Fruit fly (Drosophila melanogaster) whole organism, embryonic: ENCODE measurements around the gene CG14868.

Experiments used
- Ada2b ChIP-seq: fragments of 200-800 bp; sonication (Bioruptor generic); IDR thresholded peaks from 2 replicates; pipeline ENCODE4 v1.3.6; 2022; ENCODE audit warnings: missing biosample characterization, missing genetic modification characterization
- BtbVII ChIP-seq: fragments of 200-800 bp; sonication (Bioruptor generic); optimal IDR thresholded peaks from 3 replicates; lab custom pipeline; 2017; ENCODE audit warnings: missing biosample characterization, mild to moderate bottlenecking, missing genetic modification characterization
- CG10147 ChIP-seq: fragments of 200-800 bp; sonication (Bioruptor generic); optimal IDR thresholded peaks from 2 replicates; lab custom pipeline; 2019; ENCODE audit warnings: missing biosample characterization, mild to moderate bottlenecking, missing genetic modification characterization, moderate library complexity
- CG10543 ChIP-seq: fragments of 200-800 bp; sonication (Bioruptor generic); optimal IDR thresholded peaks from 3 replicates; lab custom pipeline; 2017; ENCODE audit warnings: missing biosample characterization, mild to moderate bottlenecking, missing genetic modification characterization, moderate library complexity
- CG12071 ChIP-seq: fragments of 200-800 bp; sonication (Bioruptor generic); optimal IDR thresholded peaks from 3 replicates; lab custom pipeline; 2018; ENCODE audit warnings: missing biosample characterization, mild to moderate bottlenecking, missing genetic modification characterization
- CG13296 ChIP-seq: fragments of 200-800 bp; sonication (Bioruptor generic); optimal IDR thresholded peaks from 3 replicates; lab custom pipeline; 2018; ENCODE audit warnings: missing biosample characterization, mild to moderate bottlenecking, missing genetic modification characterization
- CG13894 ChIP-seq: fragments of 200-800 bp; sonication (Bioruptor generic); optimal IDR thresholded peaks from 3 replicates; lab custom pipeline; 2018; ENCODE audit warnings: missing biosample characterization, mild to moderate bottlenecking, missing genetic modification characterization, moderate library complexity
- CG15073 ChIP-seq: fragments of 200-800 bp; sonication (Bioruptor generic); optimal IDR thresholded peaks from 2 replicates; lab custom pipeline; 2016; ENCODE audit warnings: missing biosample characterization, missing genetic modification characterization
- CG15269 ChIP-seq: fragments of 200-800 bp; sonication (Bioruptor generic); optimal IDR thresholded peaks from 2 replicates; lab custom pipeline; 2018; ENCODE audit warnings: missing biosample characterization, mild to moderate bottlenecking, missing genetic modification characterization, moderate library complexity
- CG15514 ChIP-seq: fragments of 200-800 bp; sonication (Bioruptor generic); optimal IDR thresholded peaks from 3 replicates; lab custom pipeline; 2017; ENCODE audit warnings: missing biosample characterization, missing genetic modification characterization, mild to moderate bottlenecking, moderate library complexity, missing genetic modification reagents
- CG18599 ChIP-seq: fragments of 200-800 bp; sonication (Bioruptor generic); optimal IDR thresholded peaks from 3 replicates; lab custom pipeline; 2017; ENCODE audit warnings: missing biosample characterization, missing genetic modification characterization, mild to moderate bottlenecking, moderate library complexity, missing genetic modification reagents
- CG33557 ChIP-seq: fragments of 200-800 bp; sonication (Bioruptor generic); optimal IDR thresholded peaks from 2 replicates; lab custom pipeline; 2019; ENCODE audit warnings: missing biosample characterization, mild to moderate bottlenecking, missing genetic modification characterization, moderate library complexity
- CG5180 ChIP-seq: fragments of 200-800 bp; sonication (Bioruptor generic); optimal IDR thresholded peaks from 3 replicates; lab custom pipeline; 2017; ENCODE audit warnings: missing biosample characterization, missing genetic modification characterization, mild to moderate bottlenecking, moderate library complexity, missing genetic modification reagents
- CG6765 ChIP-seq: fragments of 200-800 bp; sonication (Bioruptor generic); optimal IDR thresholded peaks from 3 replicates; lab custom pipeline; 2017; ENCODE audit warnings: missing biosample characterization, mild to moderate bottlenecking, missing genetic modification characterization
- CG6813 ChIP-seq: fragments of 200-800 bp; sonication (Bioruptor generic); optimal IDR thresholded peaks from 2 replicates; lab custom pipeline; 2017; ENCODE audit warnings: missing biosample characterization, missing genetic modification characterization, mild to moderate bottlenecking, moderate library complexity, missing genetic modification reagents
- CG7372 ChIP-seq: fragments of 200-800 bp; sonication (Bioruptor generic); IDR thresholded peaks from 2 replicates; pipeline ENCODE4 v1.3.6; 2022; ENCODE audit warnings: missing biosample characterization, missing genetic modification characterization
- CG7963 ChIP-seq: fragments of 200-800 bp; sonication (Bioruptor generic); IDR thresholded peaks from 3 replicates; pipeline ENCODE4 v1.3.6; 2022; ENCODE audit warnings: missing biosample characterization, missing genetic modification characterization; ENCODE audit not compliant: partially characterized antibody
- Gsc ChIP-seq: fragments of 200-800 bp; sonication (Bioruptor generic); IDR thresholded peaks from 2 replicates; pipeline ENCODE4 v1.3.6; 2022; ENCODE audit warnings: missing biosample characterization, missing genetic modification characterization
- HHEX ChIP-seq: fragments of 200-800 bp; sonication (Bioruptor generic); optimal IDR thresholded peaks from 3 replicates; lab custom pipeline; 2017; ENCODE audit warnings: missing biosample characterization, mild to moderate bottlenecking, missing genetic modification characterization, missing genetic modification reagents
- Hmr ChIP-seq: fragments of 200-800 bp; sonication (Bioruptor generic); optimal IDR thresholded peaks from 3 replicates; lab custom pipeline; 2017; ENCODE audit warnings: mild to moderate bottlenecking, missing biosample characterization, missing genetic modification reagents, missing genetic modification characterization
- Hr39 ChIP-seq: fragments of >200 bp; optimal IDR thresholded peaks from 2 replicates; lab custom pipeline; 2017
- MTF-1 ChIP-seq: fragments of 200-800 bp; sonication (Bioruptor generic); optimal IDR thresholded peaks from 2 replicates; lab custom pipeline; 2018; ENCODE audit warnings: missing biosample characterization, mild to moderate bottlenecking, missing genetic modification characterization, borderline replicate concordance
- Meics ChIP-seq: fragments of 200-800 bp; sonication (Bioruptor generic); optimal IDR thresholded peaks from 2 replicates; lab custom pipeline; 2017; ENCODE audit warnings: missing biosample characterization, mild to moderate bottlenecking, missing genetic modification characterization
- Xbp1 ChIP-seq: fragments of 200-800 bp; sonication (Bioruptor generic); optimal IDR thresholded peaks from 3 replicates; lab custom pipeline; 2016; ENCODE audit warnings: missing biosample characterization, mild to moderate bottlenecking, missing genetic modification characterization
- ato ChIP-seq: fragments of 200-800 bp; sonication (Bioruptor generic); IDR thresholded peaks from 2 replicates; pipeline ENCODE4 v1.3.6; 2022; ENCODE audit warnings: missing biosample characterization, missing genetic modification characterization; ENCODE audit not compliant: partially characterized antibody
- bowl ChIP-seq: fragments of 200-800 bp; sonication (Bioruptor generic); IDR thresholded peaks from 2 replicates; pipeline ENCODE4 v1.3.6; 2022; ENCODE audit warnings: missing biosample characterization, missing genetic modification characterization
- caup ChIP-seq: fragments of 200-800 bp; sonication (Bioruptor generic); optimal IDR thresholded peaks from 3 replicates; lab custom pipeline; 2017; ENCODE audit warnings: missing biosample characterization, mild to moderate bottlenecking, missing genetic modification characterization, moderate library complexity; ENCODE audit not compliant: severe bottlenecking
- dan ChIP-seq: fragments of 200-800 bp; sonication (Bioruptor generic); IDR thresholded peaks from 2 replicates; pipeline ENCODE4 v1.3.6; 2022; ENCODE audit warnings: missing biosample characterization, missing genetic modification characterization
- dati ChIP-seq: fragments of 200-800 bp; sonication (Bioruptor generic); IDR thresholded peaks from 2 replicates; pipeline ENCODE4 v1.3.6; 2022; ENCODE audit warnings: missing biosample characterization, missing genetic modification characterization
- disco-r ChIP-seq: fragments of 200-800 bp; sonication (Bioruptor generic); optimal IDR thresholded peaks from 2 replicates; lab custom pipeline; 2016; ENCODE audit warnings: missing biosample characterization, missing genetic modification characterization
- exex ChIP-seq: fragments of 200-800 bp; sonication (Bioruptor generic); optimal IDR thresholded peaks from 4 replicates; lab custom pipeline; 2018; ENCODE audit warnings: missing biosample characterization, mild to moderate bottlenecking, missing genetic modification characterization, moderate library complexity
- gce ChIP-seq: fragments of 200-800 bp; sonication (Bioruptor generic); IDR thresholded peaks from 3 replicates; pipeline ENCODE4 v1.3.6; 2022; ENCODE audit warnings: missing biosample characterization, missing genetic modification characterization
- lab ChIP-seq: fragments of 200-800 bp; sonication (Bioruptor generic); optimal IDR thresholded peaks from 3 replicates; lab custom pipeline; 2017; ENCODE audit warnings: missing biosample characterization, missing genetic modification characterization, mild to moderate bottlenecking, moderate library complexity, missing genetic modification reagents
- nom ChIP-seq: fragments of 200-800 bp; sonication (Bioruptor generic); optimal IDR thresholded peaks from 2 replicates; lab custom pipeline; 2017; ENCODE audit warnings: missing biosample characterization, missing genetic modification characterization, mild to moderate bottlenecking, moderate library complexity, missing genetic modification reagents
- odd ChIP-seq: fragments of 200-800 bp; sonication (Bioruptor generic); optimal IDR thresholded peaks from 2 replicates; lab custom pipeline; 2017; ENCODE audit warnings: missing biosample characterization, mild to moderate bottlenecking, missing genetic modification characterization
- ro ChIP-seq: fragments of 200-800 bp; sonication (Bioruptor generic); IDR thresholded peaks from 2 replicates; pipeline ENCODE4 v1.3.6; 2022; ENCODE audit warnings: missing biosample characterization, missing genetic modification characterization
- scrt ChIP-seq: fragments of 200-800 bp; sonication (Bioruptor generic); optimal IDR thresholded peaks from 2 replicates; lab custom pipeline; 2018; ENCODE audit warnings: missing biosample characterization, mild to moderate bottlenecking, missing genetic modification characterization, moderate library complexity
- stc ChIP-seq: fragments of 200-800 bp; sonication (Bioruptor generic); IDR thresholded peaks from 2 replicates; pipeline ENCODE4 v1.3.6; 2022; ENCODE audit warnings: missing biosample characterization, missing genetic modification characterization

The CG14868 gene

DNA sequence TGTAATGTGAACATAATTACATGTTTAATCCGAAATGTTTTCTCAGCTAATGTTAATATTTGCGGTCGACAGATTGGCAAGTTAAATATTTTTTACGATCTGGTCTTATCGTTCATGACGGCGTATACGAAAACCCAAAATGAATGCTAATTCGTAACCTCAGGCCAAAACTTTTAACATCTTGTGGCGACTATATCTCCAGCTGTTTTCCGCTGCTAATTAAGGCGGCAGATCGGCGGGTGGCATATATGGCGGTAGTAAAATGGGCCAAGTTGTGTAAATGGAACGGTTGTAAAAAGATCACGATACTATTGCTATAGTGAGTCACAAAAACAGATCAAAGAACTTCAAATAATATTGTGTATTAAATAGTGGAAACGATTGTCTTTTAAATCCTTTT lies 36.6 kb upstream of the CG14868 start:
- TF ChIP-seq ato (GFP tag; lab: Robert Waterston, UW) (no peak), CG7963 (GFP tag; lab: Robert Waterston, UW) (no peak), CG15269 (no peak), CG13894 (peak; percentile 95), bowl (GFP tag; lab: Robert Waterston, UW) (no peak), Hmr (GFP tag; lab: Kevin White, UChicago) (no peak)

DNA sequence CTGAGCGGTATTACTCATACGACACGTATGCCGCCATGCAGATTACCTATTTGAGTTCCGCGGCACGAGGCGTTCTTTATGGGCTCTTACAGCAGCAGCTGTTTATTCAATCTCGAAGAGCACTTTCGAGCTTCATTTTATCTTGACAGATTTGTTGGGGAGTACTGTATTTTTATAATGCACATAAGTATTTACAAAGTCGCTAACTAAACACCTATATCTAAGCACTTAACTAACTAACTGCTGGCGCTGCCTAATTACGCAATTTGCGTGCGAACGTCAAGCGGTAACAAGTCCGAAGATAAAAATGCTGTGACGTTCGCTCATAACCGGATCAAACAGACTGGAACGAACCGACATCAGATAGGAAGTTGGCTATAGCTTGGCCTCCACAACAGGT lies 32.9 kb upstream of the CG14868 start:
- TF ChIP-seq Meics = peak; percentile 24
- TF ChIP-seq CG15514 (GFP tag; lab: Kevin White, UChicago) = peak; percentile 27
- peak; percentile 39 for TF ChIP-seq CG6765 (GFP tag; lab: Kevin White, UChicago)
- TF ChIP-seq MTF-1 = peak; percentile 3
- peak; percentile 26 for TF ChIP-seq CG12071 (GFP tag; lab: Kevin White, UChicago)
- TF ChIP-seq nom = no peak
- TF ChIP-seq odd (GFP tag; lab: Kevin White, UChicago) = no peak
- 0 out of 2 replicates have a peak, but pooled peaks have one; percentile 37 for TF ChIP-seq CG7372 (GFP tag; lab: Robert Waterston, UW)
- TF ChIP-seq dati (GFP tag; lab: Robert Waterston, UW) = no peak
- TF ChIP-seq CG33557 (GFP tag; lab: Kevin White, UChicago) = no peak
- peak; percentile 42 for TF ChIP-seq CG18599 (GFP tag; lab: Kevin White, UChicago)
- peak; percentile 61 for TF ChIP-seq BtbVII
- peak; percentile 53 for TF ChIP-seq CG10543 (GFP tag; lab: Kevin White, UChicago)
- 0 out of 2 replicates have a peak, but pooled peaks have one; percentile 28 for TF ChIP-seq Ada2b (GFP tag; lab: Robert Waterston, UW)
- TF ChIP-seq Gsc (GFP tag; lab: Robert Waterston, UW) = no peak
- TF ChIP-seq exex (tag; lab: Kevin White, UChicago) = peak; percentile 5
- peak; percentile 47 for TF ChIP-seq CG6813
- TF ChIP-seq CG5180 (GFP tag; lab: Kevin White, UChicago) = peak; percentile 22
- peak; percentile 67 for TF ChIP-seq lab (GFP tag; lab: Kevin White, UChicago)
- TF ChIP-seq disco-r (GFP tag; lab: Kevin White, UChicago) = no peak
- peak; percentile 22 for TF ChIP-seq HHEX (GFP tag; lab: Kevin White, UChicago)
- peak; percentile 16 for TF ChIP-seq CG10147 (GFP tag; lab: Kevin White, UChicago)
- peak; percentile 20 for TF ChIP-seq caup
- peak; percentile 7 for TF ChIP-seq scrt (GFP tag; lab: Kevin White, UChicago)
- peak; percentile 76 for TF ChIP-seq CG13296 (GFP tag; lab: Kevin White, UChicago)
- TF ChIP-seq Xbp1 (GFP tag; lab: Kevin White, UChicago) = no peak
- TF ChIP-seq, all 482 proteins: peak for 19

- no peak for TF ChIP-seq gce
- TF ChIP-seq CG15073 (GFP tag; lab: Kevin White, UChicago) = no peak
- TF ChIP-seq Hr39 = peak; percentile 86
- no peak for TF ChIP-seq stc (GFP tag; lab: Robert Waterston, UW)
- TF ChIP-seq ro (GFP tag; lab: Robert Waterston, UW) = 0 out of 2 replicates have a peak, but pooled peaks have one; percentile 8
- TF ChIP-seq dan (GFP tag; lab: Robert Waterston, UW) = 0 out of 2 replicates have a peak, but pooled peaks have one; percentile 22
Measured at dm6 chr3R:15393206-15393805, 23.6 kb upstream of the CG14868 start.
